Fruit fly (Drosophila melanogaster) whole organism, embryonic: ENCODE data around the gene CG31637.

Experiments
- Ada2b ChIP-seq: fragments of 200-800 bp; sonication (Bioruptor generic); IDR thresholded peaks from 2 replicates; pipeline ENCODE4 v1.3.6; 2022; ENCODE audit warnings: missing biosample characterization, missing genetic modification characterization
- BEAF-32 ChIP-seq: fragments of 200-800 bp; sonication (Bioruptor generic); optimal IDR thresholded peaks from 3 replicates; lab custom pipeline; 2017; ENCODE audit warnings: missing biosample characterization, missing genetic modification characterization, mild to moderate bottlenecking, moderate library complexity, missing genetic modification reagents
- Bdp1 ChIP-seq: fragments of 200-800 bp; sonication (Bioruptor generic); optimal IDR thresholded peaks from 3 replicates; lab custom pipeline; 2016; ENCODE audit warnings: missing biosample characterization, missing genetic modification characterization
- Bgb ChIP-seq: fragments of 200-800 bp; sonication (Bioruptor generic); IDR thresholded peaks from 2 replicates; pipeline ENCODE4 v1.3.6; 2022; ENCODE audit warnings: missing biosample characterization, missing genetic modification characterization; ENCODE audit not compliant: partially characterized antibody
- C15 ChIP-seq: fragments of 200-800 bp; sonication (Bioruptor generic); IDR thresholded peaks from 3 replicates; pipeline ENCODE4 v1.3.6; 2022; ENCODE audit warnings: missing biosample characterization, missing genetic modification characterization
- CG10267 ChIP-seq: fragments of 200-800 bp; sonication (Bioruptor generic); optimal IDR thresholded peaks from 2 replicates; lab custom pipeline; 2018; ENCODE audit warnings: missing biosample characterization, mild to moderate bottlenecking, missing genetic modification characterization, moderate library complexity
- CG12299 ChIP-seq: fragments of 200-800 bp; sonication (Bioruptor generic); optimal IDR thresholded peaks from 2 replicates; lab custom pipeline; 2018; ENCODE audit warnings: missing biosample characterization, mild to moderate bottlenecking, missing genetic modification characterization
- CG12391 ChIP-seq: fragments of 200-800 bp; sonication (Bioruptor generic); optimal IDR thresholded peaks from 3 replicates; lab custom pipeline; 2018; ENCODE audit warnings: missing biosample characterization, mild to moderate bottlenecking, missing genetic modification characterization, moderate library complexity
- CG13123 ChIP-seq: fragments of 200-800 bp; sonication (Bioruptor generic); optimal IDR thresholded peaks from 2 replicates; lab custom pipeline; 2016; ENCODE audit warnings: missing biosample characterization, missing genetic modification characterization
- CG13287 ChIP-seq: fragments of 200-800 bp; sonication (Bioruptor generic); IDR thresholded peaks from 2 replicates; pipeline ENCODE4 v1.3.6; 2022; ENCODE audit warnings: missing biosample characterization, missing genetic modification characterization; ENCODE audit not compliant: partially characterized antibody
- CG16779 ChIP-seq: fragments of 200-800 bp; sonication (Bioruptor generic); IDR thresholded peaks from 2 replicates; pipeline ENCODE4 v1.3.6; 2022; ENCODE audit warnings: missing biosample characterization, missing genetic modification characterization
- CG18764 ChIP-seq: fragments of 200-800 bp; sonication (Bioruptor generic); optimal IDR thresholded peaks from 3 replicates; lab custom pipeline; 2016; ENCODE audit warnings: missing biosample characterization, missing genetic modification characterization
- CG2120 ChIP-seq: fragments of 200-800 bp; sonication (Bioruptor generic); optimal IDR thresholded peaks from 3 replicates; lab custom pipeline; 2016; ENCODE audit warnings: missing biosample characterization, missing genetic modification characterization
- CG2889 ChIP-seq: fragments of 200-800 bp; sonication (Bioruptor generic); IDR thresholded peaks from 3 replicates; pipeline ENCODE4 v1.3.6; 2022; ENCODE audit warnings: missing biosample characterization, missing genetic modification characterization
- CG30403 ChIP-seq: fragments of 200-800 bp; sonication (Bioruptor generic); optimal IDR thresholded peaks from 3 replicates; lab custom pipeline; 2016; ENCODE audit warnings: missing biosample characterization, missing genetic modification characterization
- CG3065 ChIP-seq: fragments of 200-800 bp; sonication (Bioruptor generic); optimal IDR thresholded peaks from 2 replicates; lab custom pipeline; 2016; ENCODE audit warnings: missing biosample characterization, missing genetic modification characterization
- CG4820 ChIP-seq: fragments of 200-800 bp; sonication (Bioruptor generic); optimal IDR thresholded peaks from 3 replicates; lab custom pipeline; 2016; ENCODE audit warnings: missing biosample characterization, missing genetic modification characterization
- CG7556 ChIP-seq: fragments of 200-800 bp; sonication (Bioruptor generic); optimal IDR thresholded peaks from 2 replicates; lab custom pipeline; 2017; ENCODE audit warnings: missing biosample characterization, mild to moderate bottlenecking, missing genetic modification characterization
- CG7987 ChIP-seq: fragments of 200-800 bp; sonication (Bioruptor generic); optimal IDR thresholded peaks from 2 replicates; lab custom pipeline; 2018; ENCODE audit warnings: missing biosample characterization, mild to moderate bottlenecking, missing genetic modification characterization, moderate library complexity
- CG8924 ChIP-seq: fragments of 200-800 bp; optimal IDR thresholded peaks from 3 replicates; lab custom pipeline; 2019; ENCODE audit warnings: missing biosample characterization, mild to moderate bottlenecking, missing genetic modification characterization, moderate library complexity
- CG9437 ChIP-seq: fragments of 200-800 bp; sonication (Bioruptor generic); optimal IDR thresholded peaks from 2 replicates; lab custom pipeline; 2018; ENCODE audit warnings: missing biosample characterization, mild to moderate bottlenecking, missing genetic modification characterization
- CG9932 ChIP-seq: fragments of 200-800 bp; sonication (Bioruptor generic); IDR thresholded peaks from 2 replicates; pipeline ENCODE4 v1.3.6; 2022; ENCODE audit warnings: missing biosample characterization, missing genetic modification characterization
- Deaf1 ChIP-seq: fragments of 200-800 bp; optimal IDR thresholded peaks from 3 replicates; lab custom pipeline; 2019; ENCODE audit warnings: missing biosample characterization, mild to moderate bottlenecking, missing genetic modification characterization, moderate library complexity
- Dip3 ChIP-seq: fragments of 200-800 bp; sonication (Bioruptor generic); optimal IDR thresholded peaks from 3 replicates; lab custom pipeline; 2016; ENCODE audit warnings: missing biosample characterization, missing genetic modification characterization
- E2f1 ChIP-seq: fragments of 200-800 bp; sonication (Bioruptor generic); IDR thresholded peaks from 2 replicates; pipeline ENCODE4 v1.3.6; 2022; ENCODE audit warnings: missing biosample characterization, missing genetic modification characterization
- HLH3B ChIP-seq: fragments of 200-800 bp; sonication (Bioruptor generic); IDR thresholded peaks from 2 replicates; pipeline ENCODE4 v1.3.6; 2022; ENCODE audit warnings: missing biosample characterization, missing genetic modification characterization
- HLH4C ChIP-seq: fragments of 200-800 bp; sonication (Bioruptor generic); IDR thresholded peaks from 3 replicates; pipeline ENCODE4 v1.3.6; 2022; ENCODE audit warnings: missing biosample characterization, missing genetic modification characterization; ENCODE audit not compliant: partially characterized antibody
- Hr39 ChIP-seq: fragments of >200 bp; optimal IDR thresholded peaks from 2 replicates; lab custom pipeline; 2017
- MESR4 ChIP-seq: fragments of 200-800 bp; sonication (Bioruptor generic); optimal IDR thresholded peaks from 2 replicates; lab custom pipeline; 2018; ENCODE audit warnings: missing biosample characterization, mild to moderate bottlenecking, missing genetic modification characterization, moderate library complexity
- Mes4 ChIP-seq: fragments of 200-800 bp; sonication (Bioruptor generic); optimal IDR thresholded peaks from 2 replicates; lab custom pipeline; 2016; ENCODE audit warnings: missing biosample characterization, missing genetic modification characterization
- NK7.1 ChIP-seq: fragments of 200-800 bp; sonication (Bioruptor generic); optimal IDR thresholded peaks from 3 replicates; lab custom pipeline; 2016; ENCODE audit warnings: missing biosample characterization, missing genetic modification characterization
- Oaz ChIP-seq: fragments of 200-800 bp; sonication (Bioruptor generic); IDR thresholded peaks from 2 replicates; pipeline ENCODE4 v1.3.6; 2022; ENCODE audit warnings: missing biosample characterization, missing genetic modification characterization
- TFAM ChIP-seq: fragments of 200-800 bp; sonication (Bioruptor generic); optimal IDR thresholded peaks from 2 replicates; lab custom pipeline; 2017; ENCODE audit warnings: missing biosample characterization, missing genetic modification characterization, inconsistent platforms
- Usf ChIP-seq: fragments of 200-800 bp; sonication (Bioruptor generic); optimal IDR thresholded peaks from 2 replicates; lab custom pipeline; 2017; ENCODE audit warnings: missing genotype, missing biosample characterization, missing genetic modification characterization
- Xrp1 ChIP-seq: fragments of 200-800 bp; sonication (Bioruptor generic); IDR thresholded peaks from 2 replicates; pipeline ENCODE4 v1.3.6; 2022; ENCODE audit warnings: missing biosample characterization, missing genetic modification characterization
- crc ChIP-seq: fragments of 200-800 bp; sonication (Bioruptor generic); optimal IDR thresholded peaks from 2 replicates; lab custom pipeline; 2016; ENCODE audit warnings: missing biosample characterization, missing genetic modification characterization
- crp ChIP-seq, 2 experiments: fragments of 200-800 bp; sonication (Bioruptor generic); optimal IDR thresholded peaks; 2 replicates in 1 of 2; 3 replicates in 1 of 2; lab custom pipeline; 2017; ENCODE audit warnings: missing biosample characterization in 2 of 2, missing genetic modification characterization in 2 of 2, mild to moderate bottlenecking in 1 of 2, moderate library complexity in 1 of 2
- da ChIP-seq: fragments of 200-800 bp; sonication (Bioruptor generic); optimal IDR thresholded peaks from 2 replicates; lab custom pipeline; 2016; ENCODE audit warnings: missing biosample characterization, missing genetic modification characterization
- dati ChIP-seq: fragments of 200-800 bp; sonication (Bioruptor generic); IDR thresholded peaks from 2 replicates; pipeline ENCODE4 v1.3.6; 2022; ENCODE audit warnings: missing biosample characterization, missing genetic modification characterization
- dmrt11E ChIP-seq: fragments of 200-800 bp; sonication (Bioruptor generic); optimal IDR thresholded peaks from 3 replicates; lab custom pipeline; 2018; ENCODE audit warnings: missing biosample characterization, mild to moderate bottlenecking, missing genetic modification characterization, moderate library complexity
- dysf ChIP-seq: fragments of 200-800 bp; sonication (Bioruptor generic); IDR thresholded peaks from 3 replicates; pipeline ENCODE4 v1.3.6; 2022; ENCODE audit warnings: missing biosample characterization, missing genetic modification characterization
- fru ChIP-seq: fragments of >200 bp; optimal IDR thresholded peaks from 2 replicates; lab custom pipeline; 2017
- gce ChIP-seq: fragments of 200-800 bp; sonication (Bioruptor generic); IDR thresholded peaks from 3 replicates; pipeline ENCODE4 v1.3.6; 2022; ENCODE audit warnings: missing biosample characterization, missing genetic modification characterization
- nom ChIP-seq: fragments of 200-800 bp; sonication (Bioruptor generic); optimal IDR thresholded peaks from 2 replicates; lab custom pipeline; 2017; ENCODE audit warnings: missing biosample characterization, missing genetic modification characterization, mild to moderate bottlenecking, moderate library complexity, missing genetic modification reagents
- onecut ChIP-seq: fragments of 200-800 bp; sonication (Bioruptor generic); IDR thresholded peaks from 2 replicates; pipeline ENCODE4 v1.3.6; 2022; ENCODE audit warnings: missing biosample characterization, missing genetic modification characterization
- otp ChIP-seq: fragments of 200-800 bp; sonication (Bioruptor generic); IDR thresholded peaks from 3 replicates; pipeline ENCODE4, ENCODE4 v1.3.6; 2022; ENCODE audit warnings: missing biosample characterization, missing genetic modification characterization
- pita ChIP-seq: fragments of 200-800 bp; sonication (Bioruptor generic); optimal IDR thresholded peaks from 2 replicates; lab custom pipeline; 2017; ENCODE audit warnings: missing biosample characterization, mild to moderate bottlenecking, missing genetic modification characterization
- psq ChIP-seq: fragments of 200-800 bp; sonication (Bioruptor generic); optimal IDR thresholded peaks from 2 replicates; lab custom pipeline; 2017; ENCODE audit warnings: missing biosample characterization, missing genetic modification characterization
- sim ChIP-seq: fragments of 200-800 bp; sonication (Bioruptor generic); IDR thresholded peaks from 2 replicates; pipeline ENCODE4 v1.3.6; 2022; ENCODE audit warnings: missing biosample characterization, missing genetic modification characterization
- stwl ChIP-seq: fragments of 200-800 bp; sonication (Bioruptor generic); optimal IDR thresholded peaks from 3 replicates; lab custom pipeline; 2018; ENCODE audit warnings: missing biosample characterization, mild to moderate bottlenecking, missing genetic modification characterization, moderate library complexity
- tna ChIP-seq: fragments of 200-800 bp; sonication (Bioruptor generic); IDR thresholded peaks from 2 replicates; pipeline ENCODE4 v1.3.6; 2022; ENCODE audit warnings: missing biosample characterization, missing genetic modification characterization; ENCODE audit not compliant: partially characterized antibody

CG31637 gene

dm6 chr2L:6539623-6540381, 41.4 kb downstream of the CG31637 start (continued):
- TF ChIP-seq CG9437 (GFP tag; lab: Kevin White, UChicago) (peak; percentile 14), sim (no peak), CG13287 (GFP tag; lab: Robert Waterston, UW) (no peak), Oaz (GFP tag; lab: Robert Waterston, UW) (no peak), CG12299 (tag; lab: Kevin White, UChicago) (no peak), pita (GFP tag; lab: Kevin White, UChicago) (no peak), Bdp1 (no peak), CG8924 (tag; lab: Kevin White, UChicago) (peak; percentile 2), crc (no peak), Deaf1 (tag; lab: Kevin White, UChicago) (peak; percentile 12), CG10267 (tag; lab: Kevin White, UChicago) (peak; percentile 5), Hr39 (no peak), Mes4 (no peak), dati (GFP tag; lab: Robert Waterston, UW) (no peak), CG30403 (GFP tag; lab: Kevin White, UChicago) (peak; percentile 53), Bgb (no peak), tna (GFP tag; lab: Robert Waterston, UW) (no peak), stwl (tag; lab: Kevin White, UChicago) (no peak), MESR4 (GFP tag; lab: Kevin White, UChicago) (no peak), onecut (GFP tag; lab: Robert Waterston, UW) (no peak), CG2889 (GFP tag; lab: Robert Waterston, UW) (no peak), Xrp1 (GFP tag; lab: Robert Waterston, UW) (no peak), psq (GFP tag; lab: Kevin White, UChicago) (no peak), TFAM (GFP tag; lab: Kevin White, UChicago) (no peak), CG7556 (GFP tag; lab: Kevin White, UChicago) (peak; percentile 39), CG4820 (GFP tag; lab: Kevin White, UChicago) (no peak), CG13123 (no peak), CG16779 (no peak), Usf (GFP tag; lab: Kevin White, UChicago) (no peak), crp (GFP tag; optimal IDR thresholded peaks at IDR 0.05; lab: Kevin White, UChicago) (no peak), CG12391 (tag; lab: Kevin White, UChicago) (peak; percentile 51), fru (lab: Kevin White, UChicago) (no peak), gce (GFP tag; lab: Robert Waterston, UW) (no peak), HLH3B (GFP tag; lab: Robert Waterston, UW) (no peak), HLH4C (peak; percentile 45; the same call in 2 of the 3 replicates), dysf (GFP tag; lab: Robert Waterston, UW) (no peak; the same call in 2 of the 3 replicates), dmrt11E (tag; lab: Kevin White, UChicago) (peak; percentile 54), CG2120 (GFP tag; lab: Kevin White, UChicago) (no peak), CG3065 (GFP tag; lab: Kevin White, UChicago) (no peak), Ada2b (GFP tag; lab: Robert Waterston, UW) (no peak), CG18764 (GFP tag; lab: Kevin White, UChicago) (no peak), CG7987 (no peak), nom (GFP tag; lab: Kevin White, UChicago) (no peak), BEAF-32 (GFP tag; lab: Kevin White, UChicago) (no peak), NK7.1 (GFP tag; lab: Kevin White, UChicago) (no peak), otp (GFP tag; lab: Robert Waterston, UW) (no peak), C15 (GFP tag; lab: Robert Waterston, UW) (no peak), CG9932 (no peak), Dip3 (no peak), E2f1 (GFP tag; lab: Robert Waterston, UW) (no peak), da (GFP tag; lab: Kevin White, UChicago) (no peak)
